Worm (Caenorhabditis elegans): ENCODE measurements around the gene vit-5.

DNA sequence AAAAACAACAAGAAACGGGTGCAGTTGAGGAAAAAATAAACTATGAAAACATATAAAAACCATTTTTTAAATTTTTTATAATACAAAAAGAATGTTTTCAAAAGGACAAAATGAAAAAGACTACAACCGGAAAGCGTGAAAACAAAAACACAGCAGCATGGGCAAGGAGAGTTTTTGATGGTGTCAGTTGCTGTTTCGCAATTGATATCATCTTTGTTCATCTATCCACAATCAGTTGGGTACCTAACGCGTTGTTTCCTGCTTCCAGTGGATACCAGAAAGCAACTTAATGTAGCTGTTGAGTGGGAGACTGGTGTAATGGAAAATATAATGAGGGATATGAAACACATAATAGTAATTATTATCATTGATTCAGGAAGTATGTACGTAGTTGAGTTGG is 36.6 kb downstream of the vit-5 start:
- no peak for TF ChIP-seq nhr-11 (tag; optimal IDR thresholded peaks at IDR 0.05)
- no peak for TF ChIP-seq fkh-10 (GFP tag; optimal IDR thresholded peaks at IDR 0.05)
- no peak for TF ChIP-seq che-1 (tag; optimal IDR thresholded peaks at IDR 0.05)
